Fruit fly (Drosophila melanogaster): ENCODE results near the gene Doc2.

DNA sequence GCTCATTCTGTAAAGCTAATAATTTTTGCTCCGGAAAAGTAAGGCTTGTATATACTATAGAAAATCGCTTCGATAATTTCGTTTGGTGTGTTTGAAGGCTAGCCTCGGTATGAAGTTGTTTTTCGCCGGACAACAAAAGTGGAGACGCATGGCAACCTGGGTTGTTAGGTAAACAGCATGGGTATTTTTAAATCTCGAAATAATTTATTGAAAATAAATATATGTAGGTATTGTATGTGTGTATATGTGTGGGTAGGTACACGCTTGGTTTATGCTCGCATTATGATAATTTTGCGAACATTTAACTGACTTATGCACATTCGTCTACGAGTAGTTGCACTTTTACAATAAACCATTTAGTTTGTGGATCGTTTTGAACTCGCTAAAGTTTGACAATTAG lies 28.9 kb downstream of the Doc2 start, which contains the start of gene CG5280:
- TF ChIP-seq insv (optimal IDR thresholded peaks at IDR 0.05) (no peak), ttk (optimal IDR thresholded peaks at IDR 0.05) (no peak), h (optimal IDR thresholded peaks at IDR 0.05) (no peak), Sin3A (optimal IDR thresholded peaks at IDR 0.05) (no peak)
